Fruit fly (Drosophila melanogaster): ENCODE measurements around the gene Uxs.

- no peak for TF ChIP-seq insv (optimal IDR thresholded peaks at IDR 0.05)
- no peak for TF ChIP-seq h (optimal IDR thresholded peaks at IDR 0.05)
- TF ChIP-seq ttk (optimal IDR thresholded peaks at IDR 0.05), result no peak
Measured at dm6 chr3L:8150812-8151211, 29.9 kb upstream of the Uxs start.

Measured in Kc167 (cell line).